Worm (Caenorhabditis elegans): ENCODE results near the gene nhr-196.

The nhr-196 gene

DNA sequence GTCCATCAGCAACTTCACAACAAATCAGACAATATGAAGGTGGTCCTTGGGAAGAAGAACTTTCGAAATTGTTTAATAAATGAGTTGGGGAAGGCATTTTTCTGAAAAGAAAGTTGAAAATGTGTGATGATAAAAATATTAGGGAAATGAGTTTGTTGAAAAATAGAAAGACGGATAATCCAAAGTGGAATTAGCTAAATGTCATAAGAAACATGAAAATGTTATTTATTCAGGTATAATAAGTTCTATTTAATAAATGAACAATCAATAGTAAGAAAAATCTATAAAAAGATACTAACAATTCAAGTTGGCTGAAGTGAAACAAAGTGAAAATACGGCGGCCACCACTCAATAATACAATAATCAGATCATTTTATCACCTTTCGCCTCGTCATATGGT lies 16.7 kb downstream of the nhr-196 start, which contains the start of gene nhr-53:
Gene nhr-53 (minus strand): TSS at position 101 of the 400 bp plus-strand sequence.
- TF ChIP-seq T23F11.4 (GFP tag; optimal IDR thresholded peaks at IDR 0.05) (no peak), ceh-18 (tag; optimal IDR thresholded peaks at IDR 0.05) (no peak), ceh-24 (tag; optimal IDR thresholded peaks at IDR 0.05) (no peak), syd-9 (tag; optimal IDR thresholded peaks at IDR 0.05) (no peak), ceh-19 (GFP tag; optimal IDR thresholded peaks at IDR 0.05) (no peak), odd-2 (tag; optimal IDR thresholded peaks at IDR 0.05) (no peak)

DNA sequence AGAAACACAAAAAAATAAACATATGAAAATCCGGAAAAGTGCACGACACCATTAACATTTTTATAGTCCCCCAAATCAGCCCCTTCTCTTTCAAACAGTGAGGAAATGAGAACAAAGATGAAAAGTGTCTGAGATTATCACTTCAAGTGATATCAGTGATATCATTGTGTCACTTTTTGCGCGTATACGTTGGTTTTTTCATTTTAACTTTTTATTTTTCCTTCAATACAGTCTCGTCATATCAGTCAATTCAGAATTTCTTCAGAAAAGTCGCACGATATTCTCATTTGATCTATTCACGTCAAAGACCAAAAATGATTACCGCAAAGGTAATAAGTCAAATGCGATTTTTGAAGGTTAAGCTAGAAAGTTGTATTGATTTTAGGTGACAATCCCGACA lies 19.2 kb downstream of the nhr-196 start, which contains the start of gene twk-34:
Gene twk-34 (plus strand): TSS at position 216 of the 400 bp plus-strand sequence.
- TF ChIP-seq ceh-31 (tag; optimal IDR thresholded peaks at IDR 0.05) = no peak
- TF ChIP-seq ceh-34 (tag; optimal IDR thresholded peaks at IDR 0.05) = no peak
- TF ChIP-seq pros-1 (tag; optimal IDR thresholded peaks at IDR 0.05) = no peak
- TF ChIP-seq C38D4.7 (GFP tag; optimal IDR thresholded peaks at IDR 0.05) = no peak
- no peak for TF ChIP-seq mec-3 (tag; optimal IDR thresholded peaks at IDR 0.05; ENCODE audit: borderline replicate concordance)
- TF ChIP-seq odd-2 (tag; optimal IDR thresholded peaks at IDR 0.05) = no peak
- TF ChIP-seq nhr-232 (tag; optimal IDR thresholded peaks at IDR 0.05) = no peak
- no peak for TF ChIP-seq elt-4 (tag; optimal IDR thresholded peaks at IDR 0.05)
- TF ChIP-seq pat-9 (tag; optimal IDR thresholded peaks at IDR 0.05) = no peak
- TF ChIP-seq hlh-15 (tag; optimal IDR thresholded peaks at IDR 0.05) = no peak
- no peak for TF ChIP-seq dmd-4 (tag; optimal IDR thresholded peaks at IDR 0.05; ENCODE audit: borderline replicate concordance)
- no peak for TF ChIP-seq syd-9 (tag; optimal IDR thresholded peaks at IDR 0.05)
- TF ChIP-seq unc-42 (tag; optimal IDR thresholded peaks at IDR 0.05) = no peak
- TF ChIP-seq fkh-6 (tag; optimal IDR thresholded peaks at IDR 0.05) = no peak
- TF ChIP-seq npax-4 (tag; optimal IDR thresholded peaks at IDR 0.05) = no peak
- no peak for TF ChIP-seq ceh-2 (tag; optimal IDR thresholded peaks at IDR 0.05)
- TF ChIP-seq nhr-11 (tag; optimal IDR thresholded peaks at IDR 0.05) = no peak

DNA sequence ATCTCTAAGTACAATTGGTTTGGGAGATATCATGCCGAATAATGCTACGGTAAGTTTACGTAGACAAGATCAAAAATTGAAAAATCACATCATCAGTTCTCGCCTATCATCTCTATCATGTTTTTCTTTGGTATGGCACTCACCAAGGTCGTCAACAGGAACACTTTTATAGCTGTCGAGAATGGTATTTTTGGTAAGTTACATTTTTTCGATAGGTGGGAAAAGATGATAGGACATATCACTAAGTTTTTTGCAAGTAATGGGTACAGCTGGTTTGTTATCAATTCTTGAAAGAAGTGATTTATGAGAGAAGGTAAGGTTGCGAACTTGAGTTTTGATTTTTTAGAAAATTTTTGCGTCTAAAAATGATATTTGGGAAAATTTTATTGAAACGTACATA lies 22.5 kb downstream of the nhr-196 start:
- TF ChIP-seq ceh-19 (GFP tag; optimal IDR thresholded peaks at IDR 0.05) (no peak), K02D7.2 (tag; optimal IDR thresholded peaks at IDR 0.05) (no peak), ceh-14 (tag; optimal IDR thresholded peaks at IDR 0.05) (no peak), sdc-2 (tag; optimal IDR thresholded peaks at IDR 0.05) (no peak), pax-1 (tag; optimal IDR thresholded peaks at IDR 0.05) (no peak), fkh-10 (GFP tag; optimal IDR thresholded peaks at IDR 0.05) (no peak), F13H6.1 (tag; optimal IDR thresholded peaks at IDR 0.05) (no peak), dve-1 (tag; optimal IDR thresholded peaks at IDR 0.05) (no peak), tbx-2 (tag; optimal IDR thresholded peaks at IDR 0.05) (no peak)

DNA sequence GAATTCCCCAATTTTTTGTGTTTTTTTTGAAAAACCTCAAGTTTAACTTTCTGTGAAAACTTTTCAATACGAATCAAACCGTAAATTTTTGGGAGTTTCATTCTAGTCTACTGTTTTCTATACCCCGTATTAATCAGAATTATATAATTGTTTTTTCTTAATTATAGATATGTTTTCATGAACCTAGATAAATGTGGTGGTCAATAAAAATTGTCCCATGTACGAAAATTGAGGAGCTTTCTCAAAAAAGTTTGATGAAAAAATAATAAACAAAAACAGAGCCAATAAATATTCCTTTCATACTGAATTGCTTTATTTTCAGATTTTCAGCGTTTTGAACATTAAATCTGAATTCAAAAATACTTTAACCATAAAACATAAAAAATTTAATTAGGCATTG lies 24.9 kb downstream of the nhr-196 start, which contains the start of gene Y6E2A.1:
Gene Y6E2A.1 (minus strand): TSS at position 101 of the 400 bp plus-strand sequence.
- TF ChIP-seq dve-1 (tag; optimal IDR thresholded peaks at IDR 0.05) = no peak
- TF ChIP-seq pax-1 (tag; optimal IDR thresholded peaks at IDR 0.05) = no peak
- TF ChIP-seq unc-3 (GFP tag; conservative IDR thresholded peaks at IDR 0.05) = no peak
- TF ChIP-seq unc-3 (tag; optimal IDR thresholded peaks at IDR 0.05) = no peak
- no peak for TF ChIP-seq ceh-30 (tag; optimal IDR thresholded peaks at IDR 0.05)
- no peak for TF ChIP-seq ceh-6 (GFP tag; optimal IDR thresholded peaks at IDR 0.05)
- no peak for TF ChIP-seq rnt-1 (tag; optimal IDR thresholded peaks at IDR 0.05)
- TF ChIP-seq hlh-13 (GFP tag; optimal IDR thresholded peaks at IDR 0.05) = no peak
- no peak for TF ChIP-seq ceh-2 (tag; optimal IDR thresholded peaks at IDR 0.05)
- no peak for TF ChIP-seq eyg-1 (tag; optimal IDR thresholded peaks at IDR 0.05)
- no peak for TF ChIP-seq elt-4 (tag; optimal IDR thresholded peaks at IDR 0.05)
- TF ChIP-seq Y22D7AL.16 (tag; optimal IDR thresholded peaks at IDR 0.05) = no peak
- no peak for TF ChIP-seq elt-2 (tag; optimal IDR thresholded peaks at IDR 0.05)
- no peak for TF ChIP-seq hlh-30 (tag; optimal IDR thresholded peaks at IDR 0.05; ENCODE audit: insufficient read depth)
- TF ChIP-seq pha-4 (tag; optimal IDR thresholded peaks at IDR 0.05) = no peak
- TF ChIP-seq tbx-2 (tag; optimal IDR thresholded peaks at IDR 0.05) = no peak
- TF ChIP-seq pros-1 (tag; optimal IDR thresholded peaks at IDR 0.05) = no peak
- TF ChIP-seq dmd-4 (tag; optimal IDR thresholded peaks at IDR 0.05; ENCODE audit: borderline replicate concordance) = no peak
- no peak for TF ChIP-seq nfya-1 (tag; optimal IDR thresholded peaks at IDR 0.05)
